Fruit fly (Drosophila melanogaster) whole organism, embryonic: ENCODE measurements around the gene CG31760.

Experiments
- Abd-B ChIP-seq: fragments of 200-800 bp; sonication (Bioruptor generic); optimal IDR thresholded peaks from 2 replicates; lab custom pipeline; 2018; ENCODE audit warnings: missing biosample characterization, mild to moderate bottlenecking, missing genetic modification characterization, moderate library complexity
- CG1024 ChIP-seq: fragments of 200-800 bp; sonication (Bioruptor generic); IDR thresholded peaks from 2 replicates; pipeline ENCODE4 v1.3.6; 2022; ENCODE audit warnings: missing biosample characterization, missing genetic modification characterization
- CG10979 ChIP-seq: fragments of 200-800 bp; sonication (Bioruptor generic); optimal IDR thresholded peaks from 2 replicates; lab custom pipeline; 2018; ENCODE audit warnings: missing biosample characterization, mild to moderate bottlenecking, missing genetic modification characterization, moderate library complexity
- CG12236 ChIP-seq: fragments of 200-800 bp; sonication (Bioruptor generic); optimal IDR thresholded peaks from 2 replicates; lab custom pipeline; 2016; ENCODE audit warnings: missing biosample characterization, missing genetic modification characterization
- CG1233 ChIP-seq: fragments of 200-800 bp; sonication (Bioruptor generic); optimal IDR thresholded peaks from 4 replicates; lab custom pipeline; 2018; ENCODE audit warnings: missing biosample characterization, mild to moderate bottlenecking, missing genetic modification characterization
- CG13424 ChIP-seq: fragments of 200-800 bp; sonication (Bioruptor generic); optimal IDR thresholded peaks from 2 replicates; lab custom pipeline; 2019; ENCODE audit warnings: missing biosample characterization, mild to moderate bottlenecking, missing genetic modification characterization, moderate library complexity
- CG14014 ChIP-seq: fragments of 200-800 bp; sonication (Bioruptor generic); IDR thresholded peaks from 2 replicates; pipeline ENCODE4 v1.3.6; 2022; ENCODE audit warnings: missing biosample characterization, missing genetic modification characterization
- CG15514 ChIP-seq: fragments of 200-800 bp; sonication (Bioruptor generic); optimal IDR thresholded peaks from 3 replicates; lab custom pipeline; 2017; ENCODE audit warnings: missing biosample characterization, missing genetic modification characterization, mild to moderate bottlenecking, moderate library complexity, missing genetic modification reagents
- CG17361 ChIP-seq: fragments of 200-800 bp; sonication (Bioruptor generic); IDR thresholded peaks from 3 replicates; pipeline ENCODE4 v1.3.6; 2022; ENCODE audit warnings: missing biosample characterization, missing genetic modification characterization
- CG1792 ChIP-seq: fragments of 200-800 bp; sonication (Bioruptor generic); optimal IDR thresholded peaks from 2 replicates; lab custom pipeline; 2016; ENCODE audit warnings: missing biosample characterization, missing genetic modification characterization
- CG2116 ChIP-seq: fragments of 200-800 bp; sonication (Bioruptor generic); optimal IDR thresholded peaks from 3 replicates; lab custom pipeline; 2018; ENCODE audit warnings: missing biosample characterization, mild to moderate bottlenecking, missing genetic modification characterization
- CG6654 ChIP-seq: fragments of 200-800 bp; sonication (Bioruptor generic); optimal IDR thresholded peaks from 2 replicates; lab custom pipeline; 2017; ENCODE audit warnings: missing biosample characterization, mild to moderate bottlenecking, missing genetic modification characterization
- CG6813 ChIP-seq: fragments of 200-800 bp; sonication (Bioruptor generic); optimal IDR thresholded peaks from 2 replicates; lab custom pipeline; 2017; ENCODE audit warnings: missing biosample characterization, missing genetic modification characterization, mild to moderate bottlenecking, moderate library complexity, missing genetic modification reagents
- CG7839 ChIP-seq: fragments of 200-800 bp; sonication (Bioruptor generic); optimal IDR thresholded peaks from 3 replicates; lab custom pipeline; 2018; ENCODE audit warnings: missing biosample characterization, mild to moderate bottlenecking, missing genetic modification characterization, moderate library complexity
- CG7963 ChIP-seq: fragments of 200-800 bp; sonication (Bioruptor generic); IDR thresholded peaks from 3 replicates; pipeline ENCODE4 v1.3.6; 2022; ENCODE audit warnings: missing biosample characterization, missing genetic modification characterization; ENCODE audit not compliant: partially characterized antibody
- CG8944 ChIP-seq: fragments of 200-800 bp; sonication (Bioruptor generic); optimal IDR thresholded peaks from 3 replicates; lab custom pipeline; 2016; ENCODE audit warnings: missing biosample characterization, missing genetic modification characterization
- Dll ChIP-seq: fragments of 200-800 bp; sonication (Bioruptor generic); IDR thresholded peaks from 4 replicates; pipeline ENCODE4 v1.3.6; 2022; ENCODE audit warnings: missing biosample characterization, missing genetic modification characterization; ENCODE audit not compliant: partially characterized antibody
- E2f2 ChIP-seq: fragments of 200-800 bp; sonication (Bioruptor generic); IDR thresholded peaks from 2 replicates; pipeline ENCODE4 v1.3.6; 2022; ENCODE audit warnings: missing biosample characterization, missing genetic modification characterization
- Gsc ChIP-seq: fragments of 200-800 bp; sonication (Bioruptor generic); IDR thresholded peaks from 2 replicates; pipeline ENCODE4 v1.3.6; 2022; ENCODE audit warnings: missing biosample characterization, missing genetic modification characterization
- H15 ChIP-seq: fragments of 200-800 bp; sonication (Bioruptor generic); IDR thresholded peaks from 3 replicates; pipeline ENCODE4 v1.3.6; 2022; ENCODE audit warnings: missing biosample characterization, missing genetic modification characterization
- Hr51 ChIP-seq, 2 experiments: fragments of 200-800 bp; sonication (Bioruptor generic); optimal IDR thresholded peaks; 2 replicates in 1 of 2; 3 replicates in 1 of 2; lab custom pipeline; 2016 to 2018; ENCODE audit warnings: missing biosample characterization in 2 of 2, missing genetic modification characterization in 2 of 2, mild to moderate bottlenecking in 1 of 2, moderate library complexity in 1 of 2
- Hr78 ChIP-seq, 2 experiments: fragments of 200-800 bp in 1 of 2; fragments of >200 bp in 1 of 2; sonication (Bioruptor generic) in 1 of 2; optimal IDR thresholded peaks; 2 replicates each; lab custom pipeline; 2017 to 2019; ENCODE audit warnings: missing biosample characterization in 2 of 2, missing genetic modification characterization in 2 of 2, mild to moderate bottlenecking in 1 of 2, moderate library complexity in 1 of 2
- Jarid2 ChIP-seq: fragments of 200-800 bp; sonication (Bioruptor generic); optimal IDR thresholded peaks from 3 replicates; lab custom pipeline; 2017; ENCODE audit warnings: mild to moderate bottlenecking, missing biosample characterization, missing genetic modification reagents, missing genetic modification characterization
- MBD-R2 ChIP-seq: fragments of 200-800 bp; sonication (Bioruptor generic); IDR thresholded peaks from 2 replicates; pipeline ENCODE4 v1.3.6; 2022; ENCODE audit warnings: missing biosample characterization, missing genetic modification characterization
- Neu2 ChIP-seq: fragments of 200-800 bp; sonication (Bioruptor generic); optimal IDR thresholded peaks from 3 replicates; lab custom pipeline; 2016; ENCODE audit warnings: missing biosample characterization, missing genetic modification characterization, borderline replicate concordance
- Optix ChIP-seq: fragments of 200-800 bp; sonication (Bioruptor generic); IDR thresholded peaks from 3 replicates; pipeline ENCODE4 v1.3.6; 2022; ENCODE audit warnings: missing biosample characterization, missing genetic modification characterization
- Poxn ChIP-seq: fragments of 200-800 bp; sonication (Bioruptor generic); IDR thresholded peaks from 2 replicates; pipeline ENCODE4 v1.3.6; 2022; ENCODE audit warnings: missing biosample characterization, missing genetic modification characterization
- Sox102F ChIP-seq: fragments of 200-800 bp; sonication (Bioruptor generic); optimal IDR thresholded peaks from 2 replicates; lab custom pipeline; 2018; ENCODE audit warnings: missing biosample characterization, mild to moderate bottlenecking, missing genetic modification characterization, moderate library complexity
- TFAM ChIP-seq: fragments of 200-800 bp; sonication (Bioruptor generic); optimal IDR thresholded peaks from 2 replicates; lab custom pipeline; 2017; ENCODE audit warnings: missing biosample characterization, missing genetic modification characterization, inconsistent platforms
- ac ChIP-seq: fragments of 200-800 bp; sonication (Bioruptor generic); optimal IDR thresholded peaks from 3 replicates; lab custom pipeline; 2017; ENCODE audit warnings: missing biosample characterization, mild to moderate bottlenecking, missing genetic modification characterization
- al ChIP-seq: fragments of 200-800 bp; sonication (Bioruptor generic); IDR thresholded peaks from 2 replicates; pipeline ENCODE4 v1.3.6; 2022; ENCODE audit warnings: missing biosample characterization, missing genetic modification characterization
- aop ChIP-seq: fragments of 200-800 bp; sonication (Bioruptor generic); IDR thresholded peaks from 2 replicates; pipeline ENCODE4 v1.3.6; 2022; ENCODE audit warnings: missing biosample characterization, missing genetic modification characterization
- ase ChIP-seq: fragments of 200-800 bp; sonication (Bioruptor generic); IDR thresholded peaks from 3 replicates; pipeline ENCODE4 v1.3.6; 2022; ENCODE audit warnings: missing biosample characterization, missing genetic modification characterization
- cato ChIP-seq: fragments of 200-800 bp; sonication (Bioruptor generic); optimal IDR thresholded peaks from 2 replicates; lab custom pipeline; 2016; ENCODE audit warnings: missing biosample characterization, missing genetic modification characterization, borderline replicate concordance
- crc ChIP-seq: fragments of 200-800 bp; sonication (Bioruptor generic); optimal IDR thresholded peaks from 2 replicates; lab custom pipeline; 2016; ENCODE audit warnings: missing biosample characterization, missing genetic modification characterization
- emc ChIP-seq: fragments of 200-800 bp; sonication (Bioruptor generic); optimal IDR thresholded peaks from 2 replicates; lab custom pipeline; 2016; ENCODE audit warnings: missing biosample characterization, missing genetic modification characterization
- gro ChIP-seq: fragments of 200-800 bp; sonication (Bioruptor generic); optimal IDR thresholded peaks from 2 replicates; lab custom pipeline; 2016; ENCODE audit warnings: missing biosample characterization, missing genetic modification characterization
- gsb ChIP-seq: fragments of 200-800 bp; sonication (Bioruptor generic); IDR thresholded peaks from 2 replicates; pipeline ENCODE4 v1.3.6; 2022; ENCODE audit warnings: missing biosample characterization, missing genetic modification characterization
- hth ChIP-seq: fragments of >200 bp; optimal IDR thresholded peaks from 2 replicates; lab custom pipeline; 2017; ENCODE audit warnings: inconsistent platforms
- jing ChIP-seq: fragments of 200-800 bp; sonication (Bioruptor generic); optimal IDR thresholded peaks from 2 replicates; lab custom pipeline; 2018; ENCODE audit warnings: missing biosample characterization, mild to moderate bottlenecking, missing genetic modification characterization
- jumu ChIP-seq: fragments of 200-800 bp; sonication (Bioruptor generic); optimal IDR thresholded peaks from 3 replicates; lab custom pipeline; 2016; ENCODE audit warnings: missing biosample characterization, missing genetic modification characterization
- kay ChIP-seq: fragments of 200-800 bp; sonication (Bioruptor generic); optimal IDR thresholded peaks from 2 replicates; lab custom pipeline; 2016; ENCODE audit warnings: missing biosample characterization, missing genetic modification characterization
- lola ChIP-seq, 3 experiments: fragments of >200 bp in 2 of 3; fragments of 200-800 bp in 1 of 3; sonication (Bioruptor generic) in 1 of 3; optimal IDR thresholded peaks; 2 replicates each; lab custom pipeline; 2017 to 2019; ENCODE audit warnings: missing biosample characterization in 3 of 3, missing genetic modification characterization in 3 of 3, mild to moderate bottlenecking in 1 of 3, moderate library complexity in 1 of 3
- nerfin-1 ChIP-seq: fragments of 200-800 bp; sonication (Bioruptor generic); optimal IDR thresholded peaks from 3 replicates; lab custom pipeline; 2019; ENCODE audit warnings: missing biosample characterization, mild to moderate bottlenecking, missing genetic modification characterization, moderate library complexity
- onecut ChIP-seq: fragments of 200-800 bp; sonication (Bioruptor generic); IDR thresholded peaks from 2 replicates; pipeline ENCODE4 v1.3.6; 2022; ENCODE audit warnings: missing biosample characterization, missing genetic modification characterization
- sr ChIP-seq: fragments of 200-800 bp; sonication (Bioruptor generic); IDR thresholded peaks from 3 replicates; pipeline ENCODE4 v1.3.6; 2022; ENCODE audit warnings: missing biosample characterization, missing genetic modification characterization
- ssp ChIP-seq: fragments of 200-800 bp; sonication (Bioruptor generic); IDR thresholded peaks from 2 replicates; pipeline ENCODE4 v1.3.6; 2022; ENCODE audit warnings: missing biosample characterization, missing genetic modification characterization
- toy ChIP-seq: fragments of 200-800 bp; sonication (Bioruptor generic); IDR thresholded peaks from 2 replicates; pipeline ENCODE4 v1.3.6; 2022; ENCODE audit warnings: missing biosample characterization, missing genetic modification characterization
- tx ChIP-seq: fragments of 200-800 bp; sonication (Bioruptor generic); optimal IDR thresholded peaks from 2 replicates; lab custom pipeline; 2016; ENCODE audit warnings: missing biosample characterization, missing genetic modification characterization
- vvl ChIP-seq: fragments of 200-800 bp; sonication (Bioruptor generic); IDR thresholded peaks from 2 replicates; pipeline ENCODE4 v1.3.6; 2022; ENCODE audit warnings: missing biosample characterization, missing genetic modification characterization
- wdn ChIP-seq: fragments of 200-800 bp; sonication (Bioruptor generic); IDR thresholded peaks from 2 replicates; pipeline ENCODE4 v1.3.6; 2022; ENCODE audit warnings: missing biosample characterization, missing genetic modification characterization

CG31760 gene

dm6 chr2L:12172536-12173234 is 30.1 kb downstream of the CG31760 start, which contains the start of the genes CG6583 and crok:
CG6583 (minus strand) TSS chr2L:12172586.
crok (plus strand) TSS chr2L:12172981.
- TF ChIP-seq H15 (no peak), Sox102F (GFP tag; lab: Kevin White, UChicago) (no peak), CG14014 (GFP tag; lab: Robert Waterston, UW) (no peak), Poxn (GFP tag; lab: Robert Waterston, UW) (no peak), lola (GFP tag; optimal IDR thresholded peaks at IDR 0.05; lab: Kevin White, UChicago) (no peak), CG13424 (tag; lab: Kevin White, UChicago) (no peak), cato (GFP tag; lab: Kevin White, UChicago) (no peak), Jarid2 (GFP tag; lab: Kevin White, UChicago) (no peak), crc (GFP tag; lab: Kevin White, UChicago) (no peak), kay (no peak), vvl (GFP tag; lab: Robert Waterston, UW) (no peak), al (no peak), CG1233 (GFP tag; lab: Kevin White, UChicago) (no peak), sr (GFP tag; lab: Robert Waterston, UW) (no peak), MBD-R2 (GFP tag; lab: Robert Waterston, UW) (peak; percentile 60), aop (GFP tag; lab: Robert Waterston, UW) (no peak), CG6654 (GFP tag; lab: Kevin White, UChicago) (no peak), CG6813 (GFP tag; lab: Kevin White, UChicago) (no peak), CG1792 (GFP tag; lab: Kevin White, UChicago) (no peak), Hr78 (GFP tag; optimal IDR thresholded peaks at IDR 0.05; lab: Kevin White, UChicago) (no peak), CG10979 (tag; lab: Kevin White, UChicago) (no peak), gsb (GFP tag; lab: Robert Waterston, UW) (no peak), Optix (GFP tag; lab: Robert Waterston, UW) (no peak), E2f2 (peak; percentile 52), Dll (no peak), CG8944 (no peak), ase (GFP tag; lab: Robert Waterston, UW) (no peak), hth (lab: Kevin White, UChicago) (no peak), wdn (GFP tag; lab: Robert Waterston, UW) (no peak), TFAM (no peak), emc (no peak), jing (GFP tag; lab: Kevin White, UChicago) (no peak), CG7963 (GFP tag; lab: Robert Waterston, UW) (no peak), Abd-B (GFP tag; lab: Kevin White, UChicago) (no peak), jumu (no peak), CG2116 (GFP tag; lab: Kevin White, UChicago) (peak; percentile 51), ac (GFP tag; lab: Kevin White, UChicago) (no peak), onecut (GFP tag; lab: Robert Waterston, UW) (no peak), CG17361 (GFP tag; lab: Robert Waterston, UW) (no peak; the same call in 2 of the 3 replicates), CG1024 (GFP tag; lab: Robert Waterston, UW) (no peak), ssp (GFP tag; lab: Robert Waterston, UW) (no peak), Neu2 (no peak), nerfin-1 (no peak), CG15514 (no peak), CG12236 (GFP tag; lab: Kevin White, UChicago) (no peak), Hr51 (GFP tag; optimal IDR thresholded peaks at IDR 0.05; lab: Kevin White, UChicago) (no peak), gro (no peak), Gsc (GFP tag; lab: Robert Waterston, UW) (no peak), tx (no peak), toy (GFP tag; lab: Robert Waterston, UW) (no peak), CG7839 (tag; lab: Kevin White, UChicago) (no peak)
